Fruit fly (Drosophila melanogaster) whole organism, embryonic: ENCODE results near the gene CG13365.

Experiments
- CG1024 ChIP-seq: fragments of 200-800 bp; sonication (Bioruptor generic); IDR thresholded peaks from 2 replicates; pipeline ENCODE4 v1.3.6; 2022; ENCODE audit warnings: missing biosample characterization, missing genetic modification characterization
- CG13424 ChIP-seq: fragments of 200-800 bp; sonication (Bioruptor generic); optimal IDR thresholded peaks from 2 replicates; lab custom pipeline; 2019; ENCODE audit warnings: missing biosample characterization, mild to moderate bottlenecking, missing genetic modification characterization, moderate library complexity
- CG14860 ChIP-seq: fragments of 200-800 bp; sonication (Bioruptor generic); IDR thresholded peaks from 3 replicates; pipeline ENCODE4 v1.3.6; 2022; ENCODE audit warnings: missing biosample characterization, missing genetic modification characterization; ENCODE audit not compliant: partially characterized antibody
- CG15073 ChIP-seq: fragments of 200-800 bp; sonication (Bioruptor generic); optimal IDR thresholded peaks from 2 replicates; lab custom pipeline; 2016; ENCODE audit warnings: missing biosample characterization, missing genetic modification characterization
- CG16815 ChIP-seq: fragments of 200-800 bp; sonication (Bioruptor generic); optimal IDR thresholded peaks from 3 replicates; lab custom pipeline; 2017; ENCODE audit warnings: missing biosample characterization, mild to moderate bottlenecking, missing genetic modification characterization
- CG17568 ChIP-seq: fragments of 200-800 bp; sonication (Bioruptor generic); optimal IDR thresholded peaks from 2 replicates; lab custom pipeline; 2018; ENCODE audit warnings: missing biosample characterization, mild to moderate bottlenecking, missing genetic modification characterization, moderate library complexity
- CG18262 ChIP-seq: fragments of 200-800 bp; optimal IDR thresholded peaks from 3 replicates; lab custom pipeline; 2019; ENCODE audit warnings: missing biosample characterization, mild to moderate bottlenecking, missing genetic modification characterization, moderate library complexity
- CG2120 ChIP-seq: fragments of 200-800 bp; sonication (Bioruptor generic); optimal IDR thresholded peaks from 3 replicates; lab custom pipeline; 2016; ENCODE audit warnings: missing biosample characterization, missing genetic modification characterization
- CG2678 ChIP-seq: fragments of 200-800 bp; sonication (Bioruptor generic); optimal IDR thresholded peaks from 3 replicates; lab custom pipeline; 2019; ENCODE audit warnings: missing biosample characterization, mild to moderate bottlenecking, missing genetic modification characterization, moderate library complexity
- CG2712 ChIP-seq: fragments of 200-800 bp; optimal IDR thresholded peaks from 3 replicates; lab custom pipeline; 2019; ENCODE audit warnings: missing biosample characterization, mild to moderate bottlenecking, missing genetic modification characterization, moderate library complexity
- CG33557 ChIP-seq: fragments of 200-800 bp; sonication (Bioruptor generic); optimal IDR thresholded peaks from 2 replicates; lab custom pipeline; 2019; ENCODE audit warnings: missing biosample characterization, mild to moderate bottlenecking, missing genetic modification characterization, moderate library complexity
- CG4404 ChIP-seq: fragments of 200-800 bp; sonication (Bioruptor generic); IDR thresholded peaks from 2 replicates; pipeline ENCODE4 v1.3.6; 2022; ENCODE audit warnings: missing biosample characterization, missing genetic modification characterization
- CG6683 ChIP-seq: fragments of 200-800 bp; sonication (Bioruptor generic); optimal IDR thresholded peaks from 2 replicates; lab custom pipeline; 2017; ENCODE audit warnings: missing biosample characterization, mild to moderate bottlenecking, missing genetic modification characterization, missing genetic modification reagents
- CG7556 ChIP-seq: fragments of 200-800 bp; sonication (Bioruptor generic); optimal IDR thresholded peaks from 2 replicates; lab custom pipeline; 2017; ENCODE audit warnings: missing biosample characterization, mild to moderate bottlenecking, missing genetic modification characterization
- CG7963 ChIP-seq: fragments of 200-800 bp; sonication (Bioruptor generic); IDR thresholded peaks from 3 replicates; pipeline ENCODE4 v1.3.6; 2022; ENCODE audit warnings: missing biosample characterization, missing genetic modification characterization; ENCODE audit not compliant: partially characterized antibody
- CG8944 ChIP-seq: fragments of 200-800 bp; sonication (Bioruptor generic); optimal IDR thresholded peaks from 3 replicates; lab custom pipeline; 2016; ENCODE audit warnings: missing biosample characterization, missing genetic modification characterization
- Chrac-16 ChIP-seq: fragments of 200-800 bp; sonication (Bioruptor generic); optimal IDR thresholded peaks from 3 replicates; lab custom pipeline; 2016; ENCODE audit warnings: missing biosample characterization, missing genetic modification characterization
- E2f2 ChIP-seq: fragments of 200-800 bp; sonication (Bioruptor generic); IDR thresholded peaks from 2 replicates; pipeline ENCODE4 v1.3.6; 2022; ENCODE audit warnings: missing biosample characterization, missing genetic modification characterization
- Hmr ChIP-seq: fragments of 200-800 bp; sonication (Bioruptor generic); optimal IDR thresholded peaks from 3 replicates; lab custom pipeline; 2017; ENCODE audit warnings: mild to moderate bottlenecking, missing biosample characterization, missing genetic modification reagents, missing genetic modification characterization
- Hr39 ChIP-seq: fragments of >200 bp; optimal IDR thresholded peaks from 2 replicates; lab custom pipeline; 2017
- Neu2 ChIP-seq: fragments of 200-800 bp; sonication (Bioruptor generic); optimal IDR thresholded peaks from 3 replicates; lab custom pipeline; 2016; ENCODE audit warnings: missing biosample characterization, missing genetic modification characterization, borderline replicate concordance
- Nf-YA ChIP-seq: fragments of 200-800 bp; sonication (Bioruptor generic); IDR thresholded peaks from 2 replicates; pipeline ENCODE4 v1.3.6; 2022; ENCODE audit warnings: missing biosample characterization, missing genetic modification characterization
- NfI ChIP-seq: fragments of 200-800 bp; sonication (Bioruptor generic); optimal IDR thresholded peaks from 3 replicates; lab custom pipeline; 2018; ENCODE audit warnings: missing biosample characterization, mild to moderate bottlenecking, missing genetic modification characterization, moderate library complexity
- Pdp1 ChIP-seq, 2 experiments: fragments of 200-800 bp; sonication (Bioruptor generic); optimal IDR thresholded peaks; 3 replicates each; lab custom pipeline; 2016; ENCODE audit warnings: missing biosample characterization in 2 of 2, missing genetic modification characterization in 2 of 2, mild to moderate bottlenecking in 1 of 2, moderate library complexity in 1 of 2
- Poxn ChIP-seq: fragments of 200-800 bp; sonication (Bioruptor generic); IDR thresholded peaks from 2 replicates; pipeline ENCODE4 v1.3.6; 2022; ENCODE audit warnings: missing biosample characterization, missing genetic modification characterization
- Ptx1 ChIP-seq: fragments of 200-800 bp; sonication (Bioruptor generic); IDR thresholded peaks from 2 replicates; pipeline ENCODE4 v1.3.6; 2022; ENCODE audit warnings: missing biosample characterization, missing genetic modification characterization
- Rfx ChIP-seq: fragments of 200-800 bp; sonication (Bioruptor generic); IDR thresholded peaks from 2 replicates; pipeline ENCODE4 v1.3.6; 2022; ENCODE audit warnings: missing biosample characterization, missing genetic modification characterization
- Spps ChIP-seq: fragments of 200-800 bp; sonication (Bioruptor generic); optimal IDR thresholded peaks from 2 replicates; lab custom pipeline; 2018; ENCODE audit warnings: missing biosample characterization, mild to moderate bottlenecking, missing genetic modification characterization
- ato ChIP-seq: fragments of 200-800 bp; sonication (Bioruptor generic); IDR thresholded peaks from 2 replicates; pipeline ENCODE4 v1.3.6; 2022; ENCODE audit warnings: missing biosample characterization, missing genetic modification characterization; ENCODE audit not compliant: partially characterized antibody
- bowl ChIP-seq: fragments of 200-800 bp; sonication (Bioruptor generic); IDR thresholded peaks from 2 replicates; pipeline ENCODE4 v1.3.6; 2022; ENCODE audit warnings: missing biosample characterization, missing genetic modification characterization
- btn ChIP-seq: fragments of 200-800 bp; sonication (Bioruptor generic); optimal IDR thresholded peaks from 2 replicates; lab custom pipeline; 2016; ENCODE audit warnings: missing biosample characterization, missing genetic modification characterization
- cad ChIP-seq: fragments of >200 bp; optimal IDR thresholded peaks from 2 replicates; lab custom pipeline; 2017; ENCODE audit warnings: missing biosample characterization, missing genetic modification characterization
- cato ChIP-seq: fragments of 200-800 bp; sonication (Bioruptor generic); optimal IDR thresholded peaks from 2 replicates; lab custom pipeline; 2016; ENCODE audit warnings: missing biosample characterization, missing genetic modification characterization, borderline replicate concordance
- corto ChIP-seq: fragments of 200-800 bp; sonication (Bioruptor generic); optimal IDR thresholded peaks from 2 replicates; lab custom pipeline; 2016; ENCODE audit warnings: missing biosample characterization, mild to moderate bottlenecking, missing genetic modification characterization, moderate library complexity
- dm ChIP-seq: fragments of 200-800 bp; sonication (Bioruptor generic); optimal IDR thresholded peaks from 3 replicates; lab custom pipeline; 2016; ENCODE audit warnings: missing biosample characterization, missing genetic modification characterization
- gem ChIP-seq: fragments of 200-800 bp; sonication (Bioruptor generic); optimal IDR thresholded peaks from 2 replicates; lab custom pipeline; 2019; ENCODE audit warnings: missing biosample characterization, mild to moderate bottlenecking, missing genetic modification characterization, moderate library complexity
- grn ChIP-seq: fragments of 200-800 bp; sonication (Bioruptor generic); optimal IDR thresholded peaks from 3 replicates; lab custom pipeline; 2017; ENCODE audit warnings: missing biosample characterization, missing genetic modification characterization
- lilli ChIP-seq: fragments of 200-800 bp; sonication (Bioruptor generic); optimal IDR thresholded peaks from 3 replicates; lab custom pipeline; 2016; ENCODE audit warnings: missing biosample characterization, missing genetic modification characterization
- luna ChIP-seq: fragments of 200-800 bp; sonication (Bioruptor generic); optimal IDR thresholded peaks from 2 replicates; lab custom pipeline; 2016; ENCODE audit warnings: missing biosample characterization, missing genetic modification characterization
- mirr ChIP-seq: fragments of 200-800 bp; sonication (Bioruptor generic); optimal IDR thresholded peaks from 3 replicates; lab custom pipeline; 2018; ENCODE audit warnings: missing biosample characterization, mild to moderate bottlenecking, missing genetic modification characterization
- mld ChIP-seq: fragments of 200-800 bp; sonication (Bioruptor generic); IDR thresholded peaks from 3 replicates; pipeline ENCODE4 v1.3.6; 2022; ENCODE audit warnings: missing biosample characterization, missing genetic modification characterization; ENCODE audit not compliant: partially characterized antibody
- pb ChIP-seq: fragments of 200-800 bp; sonication (Bioruptor generic); optimal IDR thresholded peaks from 3 replicates; lab custom pipeline; 2016; ENCODE audit warnings: missing biosample characterization, missing genetic modification characterization
- pros ChIP-seq: fragments of 200-800 bp; sonication (Bioruptor generic); optimal IDR thresholded peaks from 3 replicates; lab custom pipeline; 2019; ENCODE audit warnings: missing biosample characterization, mild to moderate bottlenecking, missing genetic modification characterization, moderate library complexity
- pum ChIP-seq: fragments of 200-800 bp; sonication (Bioruptor generic); optimal IDR thresholded peaks from 2 replicates; lab custom pipeline; 2016; ENCODE audit warnings: missing biosample characterization, missing genetic modification characterization
- sc ChIP-seq, 3 experiments: fragments of >200 bp in 2 of 3; fragments of 200-800 bp in 1 of 3; sonication (Bioruptor generic) in 1 of 3; optimal IDR thresholded peaks; 2 replicates in 2 of 3; 3 replicates in 1 of 3; lab custom pipeline; 2017; ENCODE audit warnings: mild to moderate bottlenecking in 1 of 3, missing biosample characterization in 1 of 3, missing genetic modification characterization in 1 of 3, missing genetic modification reagents in 1 of 3
- tgo ChIP-seq: fragments of 200-800 bp; sonication (Bioruptor generic); IDR thresholded peaks from 3 replicates; pipeline ENCODE4 v1.3.6; 2022; ENCODE audit warnings: missing biosample characterization, missing genetic modification characterization
- trh ChIP-seq: fragments of 200-800 bp; sonication (Bioruptor generic); optimal IDR thresholded peaks from 2 replicates; lab custom pipeline; 2016; ENCODE audit warnings: missing biosample characterization, missing genetic modification characterization
- wek ChIP-seq: fragments of 200-800 bp; sonication (Bioruptor generic); optimal IDR thresholded peaks from 3 replicates; lab custom pipeline; 2018; ENCODE audit warnings: missing biosample characterization, mild to moderate bottlenecking, missing genetic modification characterization, moderate library complexity
- zf30C ChIP-seq: fragments of 200-800 bp; sonication (Bioruptor generic); optimal IDR thresholded peaks from 3 replicates; lab custom pipeline; 2018; ENCODE audit warnings: missing biosample characterization, mild to moderate bottlenecking, missing genetic modification characterization
- zfh1 ChIP-seq: fragments of 200-800 bp; sonication (Bioruptor generic); IDR thresholded peaks from 3 replicates; pipeline ENCODE4 v1.3.6; 2022; ENCODE audit warnings: missing biosample characterization, missing genetic modification characterization

CG13365 gene

dm6 chrX:621132-621555 is at the start of gene CG13365, which contains the start of gene Vsp37A (continued):
- TF ChIP-seq zf30C (GFP tag; lab: Kevin White, UChicago) (no peak), trh (peak; percentile 11), zfh1 (GFP tag; lab: Robert Waterston, UW) (peak; percentile 52; the same call in 1 of the 3 replicates), CG1024 (GFP tag; lab: Robert Waterston, UW) (no peak), Chrac-16 (GFP tag; lab: Kevin White, UChicago) (peak; percentile 41), Ptx1 (GFP tag; lab: Robert Waterston, UW) (peak; percentile 41), Hmr (GFP tag; lab: Kevin White, UChicago) (peak; percentile 47), corto (GFP tag; lab: Kevin White, UChicago) (no peak), bowl (no peak), CG15073 (no peak), CG7556 (peak; percentile 25), ato (GFP tag; lab: Robert Waterston, UW) (no peak), CG6683 (GFP tag; lab: Kevin White, UChicago) (no peak), CG7963 (no peak), grn (GFP tag; lab: Kevin White, UChicago) (no peak), pb (GFP tag; lab: Kevin White, UChicago) (peak; percentile 56), CG13424 (tag; lab: Kevin White, UChicago) (peak; percentile 64), CG18262 (tag; lab: Kevin White, UChicago) (peak; percentile 32), NfI (GFP tag; lab: Kevin White, UChicago) (peak; percentile 33), Hr39 (lab: Kevin White, UChicago) (no peak), gem (tag; lab: Kevin White, UChicago) (peak; percentile 52), pros (GFP tag; lab: Kevin White, UChicago) (no peak), sc (optimal IDR thresholded peaks at IDR 0.05; lab: Kevin White, UChicago) (no peak), sc (GFP tag; optimal IDR thresholded peaks at IDR 0.05; lab: Kevin White, UChicago) (no peak), luna (no peak), mld (GFP tag; lab: Robert Waterston, UW) (no peak), CG33557 (GFP tag; lab: Kevin White, UChicago) (peak; percentile 34), Poxn (GFP tag; lab: Robert Waterston, UW) (no peak), cad (no peak), CG16815 (GFP tag; lab: Kevin White, UChicago) (no peak), lilli (GFP tag; lab: Kevin White, UChicago) (peak; percentile 63), cato (GFP tag; lab: Kevin White, UChicago) (no peak), Neu2 (GFP tag; lab: Kevin White, UChicago) (peak; percentile 8), dm (GFP tag; lab: Kevin White, UChicago) (peak; percentile 39), tgo (GFP tag; lab: Robert Waterston, UW) (peak; percentile 31; the same call in 2 of the 3 replicates), Rfx (GFP tag; lab: Robert Waterston, UW) (peak; percentile 39; the same call in 1 of the 2 replicates), CG2712 (tag; lab: Kevin White, UChicago) (peak; percentile 38), btn (GFP tag; lab: Kevin White, UChicago) (peak; percentile 23), Spps (no peak), CG8944 (peak; percentile 61), mirr (GFP tag; lab: Kevin White, UChicago) (no peak), CG2678 (peak; percentile 64), Nf-YA (GFP tag; lab: Robert Waterston, UW) (peak; percentile 39; the same call in 1 of the 2 replicates), CG4404 (GFP tag; lab: Robert Waterston, UW) (peak; percentile 29; the same call in 1 of the 2 replicates), pum (GFP tag; lab: Kevin White, UChicago) (peak; percentile 37), Pdp1 (GFP tag; optimal IDR thresholded peaks at IDR 0.05; lab: Kevin White, UChicago) (peak; percentile 36 to 98), CG17568 (GFP tag; lab: Kevin White, UChicago) (no peak), wek (GFP tag; lab: Kevin White, UChicago) (peak; percentile 25), CG2120 (GFP tag; lab: Kevin White, UChicago) (peak; percentile 62), E2f2 (GFP tag; lab: Robert Waterston, UW) (peak; percentile 62), CG14860 (no peak)
